Fruit fly (Drosophila melanogaster): ENCODE data around the gene p24-2.
"Not testable (repeated sequence)": the region's sequence is repeated elsewhere in the genome, so short reads cannot be mapped to it uniquely, and the experiment has no call there.

Gene p24-2

dm6 chr3R:9692675-9693129 lies at the start of gene p24-2, which contains the start of the genes Unc-115b and CG32939:
TSS of gene p24-2 (minus strand) at chr3R:9692794.
TSS of gene Unc-115b (minus strand) at chr3R:9692775.
TSS of gene CG32939 (plus strand) at chr3R:9693079.
- not testable (repeated sequence) for TF ChIP-seq noc (tag; optimal IDR thresholded peaks at IDR 0.05)

- TF ChIP-seq noc (tag; optimal IDR thresholded peaks at IDR 0.05), result no peak
Observed at dm6 chr3R:9740713-9741112, 48.1 kb upstream of the p24-2 start, which contains the start of gene Pnn. TSS of gene Pnn (plus strand) at chr3R:9740899.

dm6 chr3R:9739793-9740192 lies 47.2 kb upstream of the p24-2 start, which contains the start of gene side-VII:
TSS of gene side-VII (minus strand) at chr3R:9739979.
- TF ChIP-seq noc (tag; optimal IDR thresholded peaks at IDR 0.05), result no peak

dm6 chr3R:9735151-9735550 lies 42.6 kb upstream of the p24-2 start:
- TF ChIP-seq noc (tag; optimal IDR thresholded peaks at IDR 0.05), result no peak

- TF ChIP-seq noc (tag; optimal IDR thresholded peaks at IDR 0.05), result no peak
Observed at dm6 chr3R:9733150-9733549, 40.6 kb upstream of the p24-2 start, which contains the start of gene alphaTub85E. TSS of gene alphaTub85E (minus strand) at chr3R:9733250.

dm6 chr3R:9730784-9731183 lies 38.2 kb upstream of the p24-2 start, which contains the start of gene FoxP:
TSS of gene FoxP (minus strand) at chr3R:9730872.
- no peak for TF ChIP-seq noc (tag; optimal IDR thresholded peaks at IDR 0.05)

dm6 chr3R:9725121-9725956 lies 32.7 kb upstream of the p24-2 start, which contains the start of gene hyd:
TSS of gene hyd (minus strand) at chr3R:9725615.
- no peak for TF ChIP-seq noc (tag; optimal IDR thresholded peaks at IDR 0.05)

- TF ChIP-seq noc (tag; optimal IDR thresholded peaks at IDR 0.05), result no peak
Observed at dm6 chr3R:9710886-9711285, 18.3 kb upstream of the p24-2 start, which contains the start of the genes trbd and dmt. TSS of gene trbd (minus strand) at chr3R:9711037. TSS of gene dmt (plus strand) at chr3R:9711142.

dm6 chr3R:9710228-9710627 lies 17.6 kb upstream of the p24-2 start:
- no peak for TF ChIP-seq noc (tag; optimal IDR thresholded peaks at IDR 0.05)

- peak; percentile 46 for TF ChIP-seq noc (tag; optimal IDR thresholded peaks at IDR 0.05)
Observed at dm6 chr3R:9705008-9705628, 12.5 kb upstream of the p24-2 start, which contains the start of gene Unc-115a. TSS of gene Unc-115a (minus strand) at chr3R:9705417.

- peak; percentile 47 for TF ChIP-seq noc (tag; optimal IDR thresholded peaks at IDR 0.05)
Observed at dm6 chr3R:9704183-9705007, 11.8 kb upstream of the p24-2 start.

dm6 chr3R:9703273-9703672 lies 10.7 kb upstream of the p24-2 start:
- no peak for TF ChIP-seq noc (tag; optimal IDR thresholded peaks at IDR 0.05)

- peak; percentile 91 for TF ChIP-seq noc (tag; optimal IDR thresholded peaks at IDR 0.05)
Observed at dm6 chr3R:9702567-9702966, 10.0 kb upstream of the p24-2 start.

dm6 chr3R:9701897-9702296 lies 9.3 kb upstream of the p24-2 start:
- TF ChIP-seq noc (tag; optimal IDR thresholded peaks at IDR 0.05), result no peak

dm6 chr3R:9701148-9701703 lies 8.6 kb upstream of the p24-2 start:
- no peak for TF ChIP-seq noc (tag; optimal IDR thresholded peaks at IDR 0.05)
